Fruit fly (Drosophila melanogaster) whole organism, embryonic: ENCODE results near the gene Ripalpha.

ENCODE experiments used
- Ada2b ChIP-seq: fragments of 200-800 bp; sonication (Bioruptor generic); IDR thresholded peaks from 2 replicates; pipeline ENCODE4 v1.3.6; 2022; ENCODE audit warnings: missing biosample characterization, missing genetic modification characterization
- BEAF-32 ChIP-seq: fragments of 200-800 bp; sonication (Bioruptor generic); optimal IDR thresholded peaks from 3 replicates; lab custom pipeline; 2017; ENCODE audit warnings: missing biosample characterization, missing genetic modification characterization, mild to moderate bottlenecking, moderate library complexity, missing genetic modification reagents
- Bgb ChIP-seq: fragments of 200-800 bp; sonication (Bioruptor generic); IDR thresholded peaks from 2 replicates; pipeline ENCODE4 v1.3.6; 2022; ENCODE audit warnings: missing biosample characterization, missing genetic modification characterization; ENCODE audit not compliant: partially characterized antibody
- CG1024 ChIP-seq: fragments of 200-800 bp; sonication (Bioruptor generic); IDR thresholded peaks from 2 replicates; pipeline ENCODE4 v1.3.6; 2022; ENCODE audit warnings: missing biosample characterization, missing genetic modification characterization
- CG10431 ChIP-seq: fragments of 200-800 bp; sonication (Bioruptor generic); optimal IDR thresholded peaks from 3 replicates; lab custom pipeline; 2018; ENCODE audit warnings: missing biosample characterization, mild to moderate bottlenecking, missing genetic modification characterization
- CG10959 ChIP-seq: fragments of 200-800 bp; sonication (Bioruptor generic); IDR thresholded peaks from 2 replicates; pipeline ENCODE4 v1.3.6; 2022; ENCODE audit warnings: missing biosample characterization, missing genetic modification characterization
- CG11696 ChIP-seq: fragments of 200-800 bp; sonication (Bioruptor generic); IDR thresholded peaks from 2 replicates; pipeline ENCODE4 v1.3.6; 2022; ENCODE audit warnings: missing biosample characterization, missing genetic modification characterization
- CG11723 ChIP-seq: fragments of 200-800 bp; sonication (Bioruptor generic); optimal IDR thresholded peaks from 2 replicates; lab custom pipeline; 2017; ENCODE audit warnings: missing biosample characterization, mild to moderate bottlenecking, missing genetic modification characterization
- CG12391 ChIP-seq: fragments of 200-800 bp; sonication (Bioruptor generic); optimal IDR thresholded peaks from 3 replicates; lab custom pipeline; 2018; ENCODE audit warnings: missing biosample characterization, mild to moderate bottlenecking, missing genetic modification characterization, moderate library complexity
- CG12659 ChIP-seq: fragments of 200-800 bp; sonication (Bioruptor generic); optimal IDR thresholded peaks from 3 replicates; lab custom pipeline; 2017; ENCODE audit warnings: mild to moderate bottlenecking, missing biosample characterization, missing genetic modification reagents, missing genetic modification characterization
- CG13287 ChIP-seq: fragments of 200-800 bp; sonication (Bioruptor generic); IDR thresholded peaks from 2 replicates; pipeline ENCODE4 v1.3.6; 2022; ENCODE audit warnings: missing biosample characterization, missing genetic modification characterization; ENCODE audit not compliant: partially characterized antibody
- CG1603 ChIP-seq: fragments of 200-800 bp; sonication (Bioruptor generic); optimal IDR thresholded peaks from 2 replicates; lab custom pipeline; 2019; ENCODE audit warnings: missing biosample characterization, mild to moderate bottlenecking, missing genetic modification characterization, moderate library complexity
- CG17802 ChIP-seq: fragments of 200-800 bp; sonication (Bioruptor generic); optimal IDR thresholded peaks from 2 replicates; lab custom pipeline; 2018; ENCODE audit warnings: missing biosample characterization, mild to moderate bottlenecking, missing genetic modification characterization, moderate library complexity
- CG1792 ChIP-seq: fragments of 200-800 bp; sonication (Bioruptor generic); optimal IDR thresholded peaks from 2 replicates; lab custom pipeline; 2016; ENCODE audit warnings: missing biosample characterization, missing genetic modification characterization
- CG30020 ChIP-seq: fragments of 200-800 bp; optimal IDR thresholded peaks from 2 replicates; lab custom pipeline; 2019; ENCODE audit warnings: missing biosample characterization, mild to moderate bottlenecking, missing genetic modification characterization, moderate library complexity
- CG34224 ChIP-seq: fragments of 200-800 bp; sonication (Bioruptor generic); IDR thresholded peaks from 3 replicates; pipeline ENCODE4 v1.3.6; 2022; ENCODE audit warnings: missing biosample characterization, missing genetic modification characterization; ENCODE audit not compliant: partially characterized antibody
- CG4617 ChIP-seq: fragments of 200-800 bp; sonication (Bioruptor generic); optimal IDR thresholded peaks from 3 replicates; lab custom pipeline; 2016; ENCODE audit warnings: missing biosample characterization, missing genetic modification characterization, borderline replicate concordance
- CG4730 ChIP-seq: fragments of 200-800 bp; sonication (Bioruptor generic); IDR thresholded peaks from 2 replicates; pipeline ENCODE4 v1.3.6; 2022; ENCODE audit warnings: missing biosample characterization, missing genetic modification characterization
- CG7357 ChIP-seq: fragments of 200-800 bp; sonication (Bioruptor generic); IDR thresholded peaks from 3 replicates; pipeline ENCODE4 v1.3.6; 2022; ENCODE audit warnings: missing biosample characterization, missing genetic modification characterization
- D19A ChIP-seq: fragments of 200-800 bp; optimal IDR thresholded peaks from 3 replicates; lab custom pipeline; 2019; ENCODE audit warnings: missing biosample characterization, mild to moderate bottlenecking, missing genetic modification characterization, moderate library complexity
- Dref ChIP-seq: fragments of 200-800 bp; sonication (Bioruptor generic); IDR thresholded peaks from 2 replicates; pipeline ENCODE4 v1.3.6; 2022; ENCODE audit warnings: missing biosample characterization, missing genetic modification characterization
- Drgx ChIP-seq: fragments of 200-800 bp; sonication (Bioruptor generic); IDR thresholded peaks from 2 replicates; pipeline ENCODE4 v1.3.6; 2022; ENCODE audit warnings: missing biosample characterization, missing genetic modification characterization
- Ets65A ChIP-seq: fragments of 200-800 bp; sonication (Bioruptor generic); peaks from one replicate; lab custom pipeline; 2016; ENCODE audit warnings: missing biosample characterization, missing genetic modification characterization
- Hmx ChIP-seq: fragments of 200-800 bp; sonication (Bioruptor generic); optimal IDR thresholded peaks from 2 replicates; lab custom pipeline; 2016; ENCODE audit warnings: missing biosample characterization, missing genetic modification characterization
- Hr39 ChIP-seq: fragments of >200 bp; optimal IDR thresholded peaks from 2 replicates; lab custom pipeline; 2017
- Mes4 ChIP-seq: fragments of 200-800 bp; sonication (Bioruptor generic); optimal IDR thresholded peaks from 2 replicates; lab custom pipeline; 2016; ENCODE audit warnings: missing biosample characterization, missing genetic modification characterization
- Pdp1 ChIP-seq, 2 experiments: fragments of 200-800 bp; sonication (Bioruptor generic); optimal IDR thresholded peaks; 3 replicates each; lab custom pipeline; 2016; ENCODE audit warnings: missing biosample characterization in 2 of 2, missing genetic modification characterization in 2 of 2, mild to moderate bottlenecking in 1 of 2, moderate library complexity in 1 of 2
- Sin3A ChIP-seq: fragments of >200 bp; optimal IDR thresholded peaks from 2 replicates; lab custom pipeline; 2018
- Spps ChIP-seq: fragments of 200-800 bp; sonication (Bioruptor generic); optimal IDR thresholded peaks from 2 replicates; lab custom pipeline; 2018; ENCODE audit warnings: missing biosample characterization, mild to moderate bottlenecking, missing genetic modification characterization
- Sry-δ ChIP-seq: fragments of 200-800 bp; sonication (Bioruptor generic); optimal IDR thresholded peaks from 2 replicates; lab custom pipeline; 2016; ENCODE audit warnings: missing biosample characterization, missing genetic modification characterization
- Xbp1 ChIP-seq: fragments of 200-800 bp; sonication (Bioruptor generic); optimal IDR thresholded peaks from 3 replicates; lab custom pipeline; 2016; ENCODE audit warnings: missing biosample characterization, mild to moderate bottlenecking, missing genetic modification characterization
- ab ChIP-seq: fragments of 200-800 bp; sonication (Bioruptor generic); optimal IDR thresholded peaks from 2 replicates; lab custom pipeline; 2016; ENCODE audit warnings: missing biosample characterization, missing genetic modification characterization
- chif ChIP-seq, 2 experiments: fragments of 200-800 bp; sonication (Bioruptor generic); optimal IDR thresholded peaks; 3 replicates each; lab custom pipeline; 2016; ENCODE audit warnings: missing biosample characterization in 2 of 2, missing genetic modification characterization in 2 of 2
- knrl ChIP-seq: fragments of 200-800 bp; sonication (Bioruptor generic); IDR thresholded peaks from 3 replicates; pipeline ENCODE4 v1.3.6; 2022; ENCODE audit warnings: missing biosample characterization, missing genetic modification characterization; ENCODE audit not compliant: partially characterized antibody
- lov ChIP-seq, 2 experiments: fragments of 200-800 bp in 1 of 2; fragments of >200 bp in 1 of 2; sonication (Bioruptor generic) in 1 of 2; IDR thresholded peaks in 1 of 2; optimal IDR thresholded peaks in 1 of 2; 2 replicates in 1 of 2; 3 replicates in 1 of 2; pipeline versions ENCODE4 v1.3.6 to Lab custom; 2017 to 2022; ENCODE audit warnings: missing biosample characterization in 1 of 2, missing genetic modification characterization in 1 of 2
- nmo ChIP-seq: fragments of 200-800 bp; sonication (Bioruptor generic); optimal IDR thresholded peaks from 2 replicates; lab custom pipeline; 2018; ENCODE audit warnings: missing biosample characterization, mild to moderate bottlenecking, missing genetic modification characterization, moderate library complexity
- nom ChIP-seq: fragments of 200-800 bp; sonication (Bioruptor generic); optimal IDR thresholded peaks from 2 replicates; lab custom pipeline; 2017; ENCODE audit warnings: missing biosample characterization, missing genetic modification characterization, mild to moderate bottlenecking, moderate library complexity, missing genetic modification reagents
- pb ChIP-seq: fragments of 200-800 bp; sonication (Bioruptor generic); optimal IDR thresholded peaks from 3 replicates; lab custom pipeline; 2016; ENCODE audit warnings: missing biosample characterization, missing genetic modification characterization
- phol ChIP-seq: fragments of 200-800 bp; sonication (Bioruptor generic); optimal IDR thresholded peaks from 3 replicates; lab custom pipeline; 2018; ENCODE audit warnings: missing biosample characterization, mild to moderate bottlenecking, missing genetic modification characterization, moderate library complexity
- pzg ChIP-seq: fragments of 200-800 bp; sonication (Bioruptor generic); optimal IDR thresholded peaks from 3 replicates; lab custom pipeline; 2018; ENCODE audit warnings: missing biosample characterization, mild to moderate bottlenecking, missing genetic modification characterization, moderate library complexity
- sd ChIP-seq: fragments of 200-800 bp; sonication (Bioruptor generic); optimal IDR thresholded peaks from 3 replicates; lab custom pipeline; 2018; ENCODE audit warnings: missing biosample characterization, mild to moderate bottlenecking, missing genetic modification characterization, moderate library complexity
- sens ChIP-seq: fragments of 200-800 bp; sonication (Bioruptor generic); peaks from one replicate; lab custom pipeline; 2016; ENCODE audit warnings: missing biosample characterization, missing genetic modification characterization
- slbo ChIP-seq: fragments of 200-800 bp; sonication (Bioruptor generic); IDR thresholded peaks from 2 replicates; pipeline ENCODE4 v1.3.6; 2022; ENCODE audit warnings: missing biosample characterization, missing genetic modification characterization
- ssp ChIP-seq: fragments of 200-800 bp; sonication (Bioruptor generic); IDR thresholded peaks from 2 replicates; pipeline ENCODE4 v1.3.6; 2022; ENCODE audit warnings: missing biosample characterization, missing genetic modification characterization
- tll ChIP-seq, 2 experiments: fragments of 200-800 bp in 1 of 2; fragments of >200 bp in 1 of 2; sonication (Bioruptor generic) in 1 of 2; optimal IDR thresholded peaks; 2 replicates each; lab custom pipeline; 2017 to 2019; ENCODE audit warnings: missing biosample characterization in 2 of 2, missing genetic modification characterization in 2 of 2, mild to moderate bottlenecking in 1 of 2, moderate library complexity in 1 of 2
- vnd ChIP-seq: fragments of 200-800 bp; sonication (Bioruptor generic); IDR thresholded peaks from 3 replicates; pipeline ENCODE4 v1.3.6; 2022; ENCODE audit warnings: missing biosample characterization, missing genetic modification characterization; ENCODE audit not compliant: partially characterized antibody
- vvl ChIP-seq: fragments of 200-800 bp; sonication (Bioruptor generic); IDR thresholded peaks from 2 replicates; pipeline ENCODE4 v1.3.6; 2022; ENCODE audit warnings: missing biosample characterization, missing genetic modification characterization

Gene Ripalpha

dm6 chr2L:10232827-10233226 lies 32.1 kb upstream of the Ripalpha start:
- TF ChIP-seq CG1792 (no peak), sens (GFP tag; lab: Kevin White, UChicago) (peak; percentile 48), lov (optimal IDR thresholded peaks at IDR 0.05; lab: Kevin White, UChicago) (no peak), lov (GFP tag; IDR thresholded peaks at IDR 0.05; lab: Robert Waterston, UW) (no peak), Hmx (GFP tag; lab: Kevin White, UChicago) (peak; percentile 11), D19A (tag; lab: Kevin White, UChicago) (peak; percentile 62), CG11696 (GFP tag; lab: Robert Waterston, UW) (no peak), vvl (GFP tag; lab: Robert Waterston, UW) (no peak)

- TF ChIP-seq CG30020 (tag; lab: Kevin White, UChicago) (peak; percentile 97), CG4617 (GFP tag; lab: Kevin White, UChicago) (peak; percentile 54), tll (GFP tag; optimal IDR thresholded peaks at IDR 0.05; lab: Kevin White, UChicago) (peak in 1 of 2 experiments; percentile 84), Xbp1 (no peak), Dref (GFP tag; lab: Robert Waterston, UW) (peak; percentile 71; the same call in 1 of the 2 replicates), CG11723 (GFP tag; lab: Kevin White, UChicago) (peak; percentile 55), knrl (0 out of 3 replicates have a peak, but pooled peaks have one; percentile 25), Hr39 (lab: Kevin White, UChicago) (no peak), BEAF-32 (GFP tag; lab: Kevin White, UChicago) (peak; percentile 56), CG12391 (tag; lab: Kevin White, UChicago) (no peak), pzg (GFP tag; lab: Kevin White, UChicago) (peak; percentile 48), CG7357 (peak; percentile 84), nom (GFP tag; lab: Kevin White, UChicago) (no peak), CG13287 (GFP tag; lab: Robert Waterston, UW) (peak; percentile 25; the same call in 1 of the 2 replicates), nmo (peak; percentile 14), Ets65A (GFP tag; lab: Kevin White, UChicago) (peak; percentile 16), sd (tag; lab: Kevin White, UChicago) (peak; percentile 27), Ada2b (GFP tag; lab: Robert Waterston, UW) (no peak), Sry-δ (GFP tag; lab: Kevin White, UChicago) (peak; percentile 30), Bgb (0 out of 2 replicates have a peak, but pooled peaks have one; percentile 39), CG1024 (GFP tag; lab: Robert Waterston, UW) (peak; percentile 93), CG1603 (tag; lab: Kevin White, UChicago) (peak; percentile 99), chif (GFP tag; optimal IDR thresholded peaks at IDR 0.05; lab: Kevin White, UChicago) (no peak), Drgx (GFP tag; lab: Robert Waterston, UW) (no peak), slbo (peak; percentile 21; the same call in 1 of the 2 replicates), Spps (tag; lab: Kevin White, UChicago) (no peak), Mes4 (GFP tag; lab: Kevin White, UChicago) (no peak), CG34224 (GFP tag; lab: Robert Waterston, UW) (peak; percentile 55; the same call in 1 of the 3 replicates), CG10959 (no peak), ssp (GFP tag; lab: Robert Waterston, UW) (peak; percentile 93), Sin3A (lab: Kevin White, UChicago) (peak; percentile 18), CG12659 (GFP tag; lab: Kevin White, UChicago) (peak; percentile 53), ab (GFP tag; lab: Kevin White, UChicago) (no peak), phol (tag; lab: Kevin White, UChicago) (peak; percentile 44), vnd (GFP tag; lab: Robert Waterston, UW) (no peak), CG17802 (tag; lab: Kevin White, UChicago) (peak; percentile 98), Pdp1 (GFP tag; optimal IDR thresholded peaks at IDR 0.05; lab: Kevin White, UChicago) (peak in 1 of 2 experiments; percentile 95), CG4730 (no peak), CG10431 (GFP tag; lab: Kevin White, UChicago) (no peak), pb (no peak)
These were observed 31.5 kb upstream of the Ripalpha start, which contains the start of gene eEF1delta for dm6 chr2L:10232152-10232816. eEF1delta (plus strand) TSS chr2L:10232507.
